Fruit fly (Drosophila melanogaster) Kc167 (cell line): ENCODE data around the gene CG42446.

Experiments used
- Myc ChIP-seq: fragments of >200 bp; optimal IDR thresholded peaks from 2 replicates; lab custom pipeline; 2017; ENCODE audit warnings: missing external identifiers
- Sin3A ChIP-seq: fragments of >200 bp; optimal IDR thresholded peaks from 2 replicates; lab custom pipeline; 2018; ENCODE audit warnings: missing external identifiers
- h ChIP-seq: fragments of >200 bp; optimal IDR thresholded peaks from 3 replicates; lab custom pipeline; 2018; ENCODE audit warnings: missing external identifiers
- insv ChIP-seq: fragments of >200 bp; optimal IDR thresholded peaks from 3 replicates; lab custom pipeline; 2018; ENCODE audit warnings: missing external identifiers
- psq ChIP-seq: fragments of >200 bp; optimal IDR thresholded peaks from 2 replicates; lab custom pipeline; 2017; ENCODE audit warnings: missing external identifiers
- ttk ChIP-seq: sonication (Bioruptor generic); optimal IDR thresholded peaks from 2 replicates; lab custom pipeline; 2017; ENCODE audit warnings: missing external identifiers

Gene CG42446

dm6 chr3R:16347626-16348264 is 12.2 kb downstream of the CG42446 start:
- no peak for TF ChIP-seq ttk (lab: Kevin White, UChicago)
- TF ChIP-seq insv (lab: Kevin White, UChicago): no peak
- TF ChIP-seq Myc (lab: Kevin White, UChicago): no peak
- TF ChIP-seq psq: no peak
- TF ChIP-seq h (lab: Kevin White, UChicago): no peak
- no peak for TF ChIP-seq Sin3A (lab: Kevin White, UChicago)

DNA sequence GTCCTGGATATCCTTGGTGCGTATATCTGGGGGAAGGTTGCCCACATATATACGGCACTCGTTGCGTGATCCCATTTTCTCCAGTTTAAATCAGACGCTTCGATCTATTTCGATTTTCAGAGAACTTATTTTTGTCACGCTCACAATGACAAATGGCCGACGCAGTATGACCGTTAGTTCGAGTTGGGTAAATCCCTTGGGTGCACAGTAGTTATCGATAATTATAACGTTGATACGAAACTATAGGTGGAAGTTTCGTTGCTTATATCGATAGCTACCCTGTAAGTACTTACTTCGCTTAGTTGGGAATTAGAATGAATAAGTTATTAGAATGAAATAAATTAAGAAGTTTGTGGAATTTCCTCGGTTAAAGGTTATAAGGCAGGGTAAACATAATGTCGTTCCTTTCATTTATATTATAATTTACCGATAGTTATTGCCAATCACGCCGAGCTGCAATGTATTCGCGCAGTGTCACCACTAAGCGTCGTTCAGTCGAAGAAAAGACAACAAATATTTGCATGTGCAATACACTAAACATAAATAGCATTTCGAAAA is 18.0 kb downstream of the CG42446 start, which contains the start of the genes SF2 and pad:
TSS of gene SF2 (minus strand) at position 172 of the 558 bp plus-strand sequence.
TSS of gene pad (plus strand) at position 502 of the 558 bp plus-strand sequence.
- TF ChIP-seq ttk (lab: Kevin White, UChicago) (no peak), h (lab: Kevin White, UChicago) (no peak), psq (no peak), Sin3A (lab: Kevin White, UChicago) (no peak), insv (lab: Kevin White, UChicago) (no peak), Myc (lab: Kevin White, UChicago) (no peak)

- TF ChIP-seq Myc (lab: Kevin White, UChicago) (no peak), h (lab: Kevin White, UChicago) (no peak), insv (lab: Kevin White, UChicago) (no peak), psq (no peak), Sin3A (lab: Kevin White, UChicago) (no peak), ttk (lab: Kevin White, UChicago) (no peak)
Measured at dm6 chr3R:16340610-16341009, 19.3 kb downstream of the CG42446 start.

DNA sequence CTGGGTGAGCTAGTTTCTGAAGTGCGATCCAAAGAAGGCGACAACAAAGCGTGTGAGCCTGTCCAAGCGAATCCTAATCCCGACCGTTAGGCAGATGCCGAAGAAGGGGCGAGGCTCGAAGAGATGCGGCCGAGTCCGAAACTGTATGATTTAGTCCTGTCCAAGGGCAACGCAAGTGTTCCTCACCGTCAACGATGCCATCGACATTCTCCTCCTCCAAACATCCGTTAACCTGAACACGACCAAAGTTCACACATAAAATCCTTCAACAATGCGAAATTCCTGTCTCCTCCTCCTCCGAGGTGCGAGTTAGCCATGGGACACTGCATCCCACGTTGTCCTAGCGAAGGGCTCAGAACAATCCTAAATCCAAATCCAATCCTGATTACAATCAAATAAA is 20.4 kb downstream of the CG42446 start, which contains the start of gene Sulf1:
TSS of gene Sulf1 (minus strand) at position 101 of the 400 bp plus-strand sequence.
- TF ChIP-seq psq (no peak), Myc (lab: Kevin White, UChicago) (no peak), ttk (lab: Kevin White, UChicago) (no peak), insv (lab: Kevin White, UChicago) (no peak), Sin3A (lab: Kevin White, UChicago) (no peak), h (lab: Kevin White, UChicago) (no peak)

- TF ChIP-seq insv (lab: Kevin White, UChicago) (no peak), ttk (lab: Kevin White, UChicago) (no peak), Myc (lab: Kevin White, UChicago) (no peak), h (lab: Kevin White, UChicago) (no peak), Sin3A (lab: Kevin White, UChicago) (no peak), psq (no peak)
Measured at dm6 chr3R:16338342-16338741, 21.6 kb downstream of the CG42446 start.

dm6 chr3R:16337863-16338262 is 22.0 kb downstream of the CG42446 start:
- no peak for TF ChIP-seq Sin3A (lab: Kevin White, UChicago)
- no peak for TF ChIP-seq h (lab: Kevin White, UChicago)
- TF ChIP-seq psq: no peak
- no peak for TF ChIP-seq ttk (lab: Kevin White, UChicago)
- no peak for TF ChIP-seq insv (lab: Kevin White, UChicago)

DNA sequence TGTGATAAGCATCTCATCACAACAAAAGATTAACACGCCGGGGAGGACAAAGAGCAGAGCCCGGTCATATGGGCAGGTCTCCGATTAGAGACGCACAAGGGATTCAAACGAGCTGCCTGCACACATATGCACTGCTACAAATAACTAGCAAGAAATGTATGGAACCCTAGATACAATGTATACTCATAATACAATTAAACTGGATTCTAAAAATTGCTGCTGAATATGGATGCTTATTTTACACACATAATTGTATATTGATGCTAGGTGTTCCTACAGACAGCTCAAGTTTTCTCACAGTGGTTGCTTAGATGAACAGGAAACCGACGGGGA is 22.9 kb downstream of the CG42446 start:
- TF ChIP-seq psq (no peak), insv (lab: Kevin White, UChicago) (no peak), Sin3A (lab: Kevin White, UChicago) (no peak), Myc (lab: Kevin White, UChicago) (no peak), ttk (lab: Kevin White, UChicago) (no peak), h (lab: Kevin White, UChicago) (no peak)

- no peak for TF ChIP-seq insv (lab: Kevin White, UChicago)
- TF ChIP-seq Myc (lab: Kevin White, UChicago): no peak
- no peak for TF ChIP-seq ttk (lab: Kevin White, UChicago)
Measured at dm6 chr3R:16336327-16337052, 23.4 kb downstream of the CG42446 start.

DNA sequence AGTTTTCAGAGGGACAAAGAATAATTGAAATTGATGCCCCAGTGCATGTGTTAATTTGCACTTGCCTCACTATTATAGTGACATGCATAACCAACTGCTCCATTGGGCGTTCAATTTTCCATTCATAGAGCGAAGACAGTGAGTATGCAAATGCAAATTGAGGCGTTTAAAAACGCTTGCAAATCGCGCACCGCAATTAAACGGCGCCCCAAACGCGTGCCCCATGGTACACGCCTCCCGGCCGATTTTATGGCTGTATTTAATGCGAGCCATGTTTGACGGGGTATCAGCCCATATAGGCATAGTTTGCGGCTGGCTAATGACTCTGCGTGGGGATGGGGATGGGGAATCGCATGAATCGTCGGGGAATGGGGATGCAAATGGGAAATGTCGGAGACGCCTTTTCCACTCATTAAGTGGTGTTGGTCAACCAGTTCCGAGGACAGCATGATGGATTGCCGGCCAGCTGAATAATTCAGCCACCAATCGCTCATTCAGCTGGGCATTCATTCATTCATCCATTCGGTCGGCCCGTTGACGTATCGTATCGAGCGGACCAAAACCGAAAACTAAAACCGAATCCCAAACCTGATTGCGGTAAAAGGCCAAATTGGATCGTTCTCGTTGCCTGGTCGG is 24.4 kb downstream of the CG42446 start:
- TF ChIP-seq Myc (lab: Kevin White, UChicago) (no peak), Sin3A (lab: Kevin White, UChicago) (no peak), insv (lab: Kevin White, UChicago) (no peak), psq (no peak), ttk (lab: Kevin White, UChicago) (no peak), h (lab: Kevin White, UChicago) (no peak)

- TF ChIP-seq psq: no peak
- TF ChIP-seq h (lab: Kevin White, UChicago): no peak
- TF ChIP-seq Myc (lab: Kevin White, UChicago): no peak
- TF ChIP-seq ttk (lab: Kevin White, UChicago): no peak
- no peak for TF ChIP-seq insv (lab: Kevin White, UChicago)
- no peak for TF ChIP-seq Sin3A (lab: Kevin White, UChicago)
Measured at dm6 chr3R:16334797-16335196, 25.1 kb downstream of the CG42446 start.

DNA sequence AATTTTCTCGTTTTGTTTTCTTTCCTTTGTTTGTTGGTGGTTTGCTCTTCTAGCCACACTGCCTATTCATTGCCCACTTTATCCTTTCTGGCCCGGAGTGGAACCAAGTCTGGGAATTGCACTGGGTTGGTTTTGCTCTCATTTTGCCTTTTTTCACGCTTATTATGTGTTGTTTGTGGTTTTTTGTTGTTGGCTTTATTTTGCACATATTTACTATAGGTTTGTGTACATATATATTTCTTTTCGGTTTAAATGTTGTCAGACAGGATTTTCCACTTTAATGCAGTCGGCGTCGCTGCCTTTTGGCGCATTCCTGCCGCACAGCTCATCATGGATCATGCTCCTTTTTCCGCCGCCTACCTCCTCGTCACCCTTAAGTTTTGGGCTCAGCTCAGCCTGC is 25.6 kb downstream of the CG42446 start:
- TF ChIP-seq ttk (lab: Kevin White, UChicago) (no peak), h (lab: Kevin White, UChicago) (no peak), Sin3A (lab: Kevin White, UChicago) (no peak), insv (lab: Kevin White, UChicago) (no peak), Myc (lab: Kevin White, UChicago) (no peak), psq (no peak)
